Fruit fly (Drosophila melanogaster) whole organism, embryonic: ENCODE measurements around the gene CG44838.

Experiments
- ATbp ChIP-seq: fragments of 200-800 bp; sonication (Bioruptor generic); optimal IDR thresholded peaks from 2 replicates; lab custom pipeline; 2017; ENCODE audit warnings: missing biosample characterization, mild to moderate bottlenecking, missing genetic modification characterization, missing genetic modification reagents
- Abd-B ChIP-seq: fragments of 200-800 bp; sonication (Bioruptor generic); optimal IDR thresholded peaks from 2 replicates; lab custom pipeline; 2018; ENCODE audit warnings: missing biosample characterization, mild to moderate bottlenecking, missing genetic modification characterization, moderate library complexity
- C15 ChIP-seq: fragments of 200-800 bp; sonication (Bioruptor generic); IDR thresholded peaks from 3 replicates; pipeline ENCODE4 v1.3.6; 2022; ENCODE audit warnings: missing biosample characterization, missing genetic modification characterization
- CG10147 ChIP-seq: fragments of 200-800 bp; sonication (Bioruptor generic); optimal IDR thresholded peaks from 2 replicates; lab custom pipeline; 2019; ENCODE audit warnings: missing biosample characterization, mild to moderate bottlenecking, missing genetic modification characterization, moderate library complexity
- CG14441 ChIP-seq: fragments of 200-800 bp; sonication (Bioruptor generic); IDR thresholded peaks from 2 replicates; pipeline ENCODE4 v1.3.6; 2022; ENCODE audit warnings: missing biosample characterization, missing genetic modification characterization
- CG15479 ChIP-seq: fragments of 200-800 bp; sonication (Bioruptor generic); optimal IDR thresholded peaks from 3 replicates; lab custom pipeline; 2019; ENCODE audit warnings: missing biosample characterization, mild to moderate bottlenecking, missing genetic modification characterization, moderate library complexity
- CG16863 ChIP-seq: fragments of 200-800 bp; sonication (Bioruptor generic); optimal IDR thresholded peaks from 3 replicates; lab custom pipeline; 2016; ENCODE audit warnings: missing biosample characterization, missing genetic modification characterization
- CG17328 ChIP-seq: fragments of 200-800 bp; sonication (Bioruptor generic); IDR thresholded peaks from 2 replicates; pipeline ENCODE4 v1.3.6; 2022; ENCODE audit warnings: missing biosample characterization, missing genetic modification characterization
- CG17359 ChIP-seq: fragments of 200-800 bp; sonication (Bioruptor generic); optimal IDR thresholded peaks from 3 replicates; lab custom pipeline; 2018; ENCODE audit warnings: missing biosample characterization, mild to moderate bottlenecking, missing genetic modification characterization, moderate library complexity
- CG17912 ChIP-seq: fragments of 200-800 bp; sonication (Bioruptor generic); optimal IDR thresholded peaks from 2 replicates; lab custom pipeline; 2018; ENCODE audit warnings: missing biosample characterization, mild to moderate bottlenecking, missing genetic modification characterization
- CG18764 ChIP-seq: fragments of 200-800 bp; sonication (Bioruptor generic); optimal IDR thresholded peaks from 3 replicates; lab custom pipeline; 2016; ENCODE audit warnings: missing biosample characterization, missing genetic modification characterization
- CG2678 ChIP-seq: fragments of 200-800 bp; sonication (Bioruptor generic); optimal IDR thresholded peaks from 3 replicates; lab custom pipeline; 2019; ENCODE audit warnings: missing biosample characterization, mild to moderate bottlenecking, missing genetic modification characterization, moderate library complexity
- CG2889 ChIP-seq: fragments of 200-800 bp; sonication (Bioruptor generic); IDR thresholded peaks from 3 replicates; pipeline ENCODE4 v1.3.6; 2022; ENCODE audit warnings: missing biosample characterization, missing genetic modification characterization
- CG33213 ChIP-seq: fragments of 200-800 bp; sonication (Bioruptor generic); optimal IDR thresholded peaks from 3 replicates; lab custom pipeline; 2016; ENCODE audit warnings: missing biosample characterization, missing genetic modification characterization
- CG3838 ChIP-seq: fragments of 200-800 bp; sonication (Bioruptor generic); optimal IDR thresholded peaks from 3 replicates; lab custom pipeline; 2016; ENCODE audit warnings: missing biosample characterization, missing genetic modification characterization
- CG3847 ChIP-seq: fragments of 200-800 bp; sonication (Bioruptor generic); IDR thresholded peaks from 2 replicates; pipeline ENCODE4 v1.3.6; 2022; ENCODE audit warnings: missing biosample characterization, missing genetic modification characterization
- CG5245 ChIP-seq: fragments of 200-800 bp; sonication (Bioruptor generic); optimal IDR thresholded peaks from 3 replicates; lab custom pipeline; 2016; ENCODE audit warnings: missing biosample characterization, missing genetic modification characterization
- CG8478 ChIP-seq: fragments of >200 bp; optimal IDR thresholded peaks from 2 replicates; lab custom pipeline; 2018
- CG8944 ChIP-seq: fragments of 200-800 bp; sonication (Bioruptor generic); optimal IDR thresholded peaks from 3 replicates; lab custom pipeline; 2016; ENCODE audit warnings: missing biosample characterization, missing genetic modification characterization
- Chrac-16 ChIP-seq: fragments of 200-800 bp; sonication (Bioruptor generic); optimal IDR thresholded peaks from 3 replicates; lab custom pipeline; 2016; ENCODE audit warnings: missing biosample characterization, missing genetic modification characterization
- Dfd ChIP-seq, 2 experiments: fragments of >200 bp; optimal IDR thresholded peaks; 2 replicates each; lab custom pipeline; 2017; ENCODE audit warnings: missing biosample characterization in 2 of 2, missing genetic modification characterization in 2 of 2
- Dll ChIP-seq: fragments of 200-800 bp; sonication (Bioruptor generic); IDR thresholded peaks from 4 replicates; pipeline ENCODE4 v1.3.6; 2022; ENCODE audit warnings: missing biosample characterization, missing genetic modification characterization; ENCODE audit not compliant: partially characterized antibody
- GATAe ChIP-seq: fragments of 200-800 bp; sonication (Bioruptor generic); conservative IDR thresholded peaks from 2 replicates; pipeline ENCODE4 v1.3.6; 2022; ENCODE audit warnings: missing biosample characterization, missing genetic modification characterization
- Hand ChIP-seq: fragments of 200-800 bp; sonication (Bioruptor generic); optimal IDR thresholded peaks from 2 replicates; lab custom pipeline; 2017; ENCODE audit warnings: mild to moderate bottlenecking, missing biosample characterization, missing genetic modification reagents, missing genetic modification characterization
- Hr3 ChIP-seq: fragments of 200-800 bp; sonication (Bioruptor generic); optimal IDR thresholded peaks from 3 replicates; lab custom pipeline; 2016; ENCODE audit warnings: missing biosample characterization, missing genetic modification characterization
- NFAT ChIP-seq: fragments of 200-800 bp; sonication (Bioruptor generic); IDR thresholded peaks from 2 replicates; pipeline ENCODE4 v1.3.6; 2022; ENCODE audit warnings: missing biosample characterization, missing genetic modification characterization
- NfI ChIP-seq: fragments of 200-800 bp; sonication (Bioruptor generic); optimal IDR thresholded peaks from 3 replicates; lab custom pipeline; 2018; ENCODE audit warnings: missing biosample characterization, mild to moderate bottlenecking, missing genetic modification characterization, moderate library complexity
- Spps ChIP-seq: fragments of 200-800 bp; sonication (Bioruptor generic); optimal IDR thresholded peaks from 2 replicates; lab custom pipeline; 2018; ENCODE audit warnings: missing biosample characterization, mild to moderate bottlenecking, missing genetic modification characterization
- Tbp ChIP-seq: fragments of >200 bp; optimal IDR thresholded peaks from 2 replicates; lab custom pipeline; 2018; ENCODE audit warnings: missing biosample characterization, missing genetic modification characterization
- Xrp1 ChIP-seq: fragments of 200-800 bp; sonication (Bioruptor generic); IDR thresholded peaks from 2 replicates; pipeline ENCODE4 v1.3.6; 2022; ENCODE audit warnings: missing biosample characterization, missing genetic modification characterization
- aop ChIP-seq: fragments of 200-800 bp; sonication (Bioruptor generic); IDR thresholded peaks from 2 replicates; pipeline ENCODE4 v1.3.6; 2022; ENCODE audit warnings: missing biosample characterization, missing genetic modification characterization
- bab2 ChIP-seq: fragments of 200-800 bp; sonication (Bioruptor generic); optimal IDR thresholded peaks from 2 replicates; lab custom pipeline; 2016; ENCODE audit warnings: missing biosample characterization, missing genetic modification characterization
- bigmax ChIP-seq: fragments of 200-800 bp; sonication (Bioruptor generic); optimal IDR thresholded peaks from 2 replicates; lab custom pipeline; 2018; ENCODE audit warnings: missing biosample characterization, mild to moderate bottlenecking, missing genetic modification characterization
- bowl ChIP-seq: fragments of 200-800 bp; sonication (Bioruptor generic); IDR thresholded peaks from 2 replicates; pipeline ENCODE4 v1.3.6; 2022; ENCODE audit warnings: missing biosample characterization, missing genetic modification characterization
- cg ChIP-seq: fragments of 200-800 bp; sonication (Bioruptor generic); optimal IDR thresholded peaks from 3 replicates; lab custom pipeline; 2019; ENCODE audit warnings: missing biosample characterization, mild to moderate bottlenecking, missing genetic modification characterization, moderate library complexity
- disco-r ChIP-seq: fragments of 200-800 bp; sonication (Bioruptor generic); optimal IDR thresholded peaks from 2 replicates; lab custom pipeline; 2016; ENCODE audit warnings: missing biosample characterization, missing genetic modification characterization
- fru ChIP-seq: fragments of >200 bp; optimal IDR thresholded peaks from 2 replicates; lab custom pipeline; 2017
- gcm2 ChIP-seq: fragments of 200-800 bp; sonication (Bioruptor generic); optimal IDR thresholded peaks from 2 replicates; lab custom pipeline; 2016; ENCODE audit warnings: missing biosample characterization, missing genetic modification characterization
- gro ChIP-seq: fragments of 200-800 bp; sonication (Bioruptor generic); optimal IDR thresholded peaks from 2 replicates; lab custom pipeline; 2016; ENCODE audit warnings: missing biosample characterization, missing genetic modification characterization
- gsb ChIP-seq: fragments of 200-800 bp; sonication (Bioruptor generic); IDR thresholded peaks from 2 replicates; pipeline ENCODE4 v1.3.6; 2022; ENCODE audit warnings: missing biosample characterization, missing genetic modification characterization
- jumu ChIP-seq: fragments of 200-800 bp; sonication (Bioruptor generic); optimal IDR thresholded peaks from 3 replicates; lab custom pipeline; 2016; ENCODE audit warnings: missing biosample characterization, missing genetic modification characterization
- lab ChIP-seq: fragments of 200-800 bp; sonication (Bioruptor generic); optimal IDR thresholded peaks from 3 replicates; lab custom pipeline; 2017; ENCODE audit warnings: missing biosample characterization, missing genetic modification characterization, mild to moderate bottlenecking, moderate library complexity, missing genetic modification reagents
- maf-S ChIP-seq: fragments of 200-800 bp; sonication (Bioruptor generic); optimal IDR thresholded peaks from 2 replicates; lab custom pipeline; 2016; ENCODE audit warnings: missing biosample characterization, missing genetic modification characterization
- mam ChIP-seq: fragments of 200-800 bp; sonication (Bioruptor generic); optimal IDR thresholded peaks from 3 replicates; lab custom pipeline; 2016; ENCODE audit warnings: missing biosample characterization, missing genetic modification characterization
- oc ChIP-seq: fragments of 200-800 bp; sonication (Bioruptor generic); optimal IDR thresholded peaks from 2 replicates; lab custom pipeline; 2018; ENCODE audit warnings: missing biosample characterization, mild to moderate bottlenecking, missing genetic modification characterization, moderate library complexity
- pb ChIP-seq: fragments of 200-800 bp; sonication (Bioruptor generic); optimal IDR thresholded peaks from 3 replicates; lab custom pipeline; 2016; ENCODE audit warnings: missing biosample characterization, missing genetic modification characterization
- phol ChIP-seq: fragments of 200-800 bp; sonication (Bioruptor generic); optimal IDR thresholded peaks from 3 replicates; lab custom pipeline; 2018; ENCODE audit warnings: missing biosample characterization, mild to moderate bottlenecking, missing genetic modification characterization, moderate library complexity
- sima ChIP-seq: fragments of 200-800 bp; sonication (Bioruptor generic); optimal IDR thresholded peaks from 2 replicates; lab custom pipeline; 2016; ENCODE audit warnings: missing biosample characterization, missing genetic modification characterization
- sisA ChIP-seq: fragments of 200-800 bp; sonication (Bioruptor generic); IDR thresholded peaks from 2 replicates; pipeline ENCODE4 v1.3.6; 2022; ENCODE audit warnings: missing biosample characterization, missing genetic modification characterization
- sob ChIP-seq: fragments of 200-800 bp; sonication (Bioruptor generic); IDR thresholded peaks from 2 replicates; pipeline ENCODE4 v1.3.6; 2022; ENCODE audit warnings: missing biosample characterization, missing genetic modification characterization
- stwl ChIP-seq: fragments of 200-800 bp; sonication (Bioruptor generic); optimal IDR thresholded peaks from 3 replicates; lab custom pipeline; 2018; ENCODE audit warnings: missing biosample characterization, mild to moderate bottlenecking, missing genetic modification characterization, moderate library complexity
- tap ChIP-seq: fragments of 200-800 bp; optimal IDR thresholded peaks from 3 replicates; lab custom pipeline; 2019; ENCODE audit warnings: missing biosample characterization, mild to moderate bottlenecking, missing genetic modification characterization, moderate library complexity

CG44838 gene

DNA sequence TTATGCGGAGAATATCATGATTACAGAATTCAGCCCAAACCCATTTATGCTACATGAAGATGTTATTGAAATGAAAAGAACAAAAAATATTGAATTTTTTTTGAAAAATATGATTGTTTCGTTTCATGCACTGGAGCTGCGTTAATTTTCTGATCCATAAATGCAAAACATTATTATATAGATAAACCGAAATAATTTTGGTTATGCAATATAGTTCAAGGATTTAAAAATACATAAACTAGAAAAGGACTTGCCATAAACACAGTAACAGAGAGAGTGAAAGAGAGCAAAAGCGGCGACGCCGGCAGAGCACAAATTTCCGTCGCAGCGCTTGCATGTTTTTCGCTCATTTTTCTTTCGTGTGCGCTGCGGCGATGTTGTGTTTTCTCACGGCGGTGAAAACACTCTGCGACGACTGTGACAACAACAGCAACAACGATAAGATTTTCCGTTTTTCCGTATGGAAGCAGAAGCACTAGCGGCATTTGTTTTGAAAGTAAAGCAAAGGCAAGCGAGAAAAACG is 1.5 kb downstream of the CG44838 start (continued):
- TF ChIP-seq CG17328 (peak; percentile 79), fru (no peak), Xrp1 (GFP tag; lab: Robert Waterston, UW) (peak; percentile 89), lab (GFP tag; lab: Kevin White, UChicago) (peak; percentile 91), bab2 (GFP tag; lab: Kevin White, UChicago) (peak; percentile 63), CG2678 (tag; lab: Kevin White, UChicago) (peak; percentile 96), Hr3 (peak; percentile 63), Tbp (no peak), CG33213 (peak; percentile 49), gsb (GFP tag; lab: Robert Waterston, UW) (no peak), ATbp (GFP tag; lab: Kevin White, UChicago) (peak; percentile 90), bigmax (GFP tag; lab: Kevin White, UChicago) (no peak), NfI (GFP tag; lab: Kevin White, UChicago) (peak; percentile 81), CG17912 (GFP tag; lab: Kevin White, UChicago) (no peak), mam (GFP tag; lab: Kevin White, UChicago) (peak; percentile 63), CG3847 (GFP tag; lab: Robert Waterston, UW) (peak; percentile 58; the same call in 1 of the 2 replicates), stwl (tag; lab: Kevin White, UChicago) (peak; percentile 12), maf-S (GFP tag; lab: Kevin White, UChicago) (peak; percentile 84), bowl (no peak), sob (GFP tag; lab: Robert Waterston, UW) (peak; percentile 74), disco-r (peak; percentile 59), phol (peak; percentile 98), sima (no peak), oc (tag; lab: Kevin White, UChicago) (peak; percentile 79), CG8944 (GFP tag; lab: Kevin White, UChicago) (peak; percentile 51), sisA (GFP tag; lab: Robert Waterston, UW) (peak; percentile 48; the same call in 1 of the 2 replicates), C15 (no peak), CG10147 (GFP tag; lab: Kevin White, UChicago) (peak; percentile 93), Dfd (GFP tag; optimal IDR thresholded peaks at IDR 0.05; lab: Kevin White, UChicago) (no peak), CG17359 (tag; lab: Kevin White, UChicago) (peak; percentile 93), CG14441 (GFP tag; lab: Robert Waterston, UW) (peak; percentile 42; the same call in 1 of the 2 replicates), CG8478 (lab: Kevin White, UChicago) (no peak), Hand (GFP tag; lab: Kevin White, UChicago) (peak; percentile 85), CG2889 (GFP tag; lab: Robert Waterston, UW) (no peak), tap (tag; lab: Kevin White, UChicago) (peak; percentile 86), pb (peak; percentile 40), NFAT (GFP tag; lab: Robert Waterston, UW) (peak; percentile 9; the same call in 1 of the 2 replicates), CG15479 (GFP tag; lab: Kevin White, UChicago) (peak; percentile 76), Chrac-16 (GFP tag; lab: Kevin White, UChicago) (peak; percentile 65), cg (GFP tag; lab: Kevin White, UChicago) (no peak), GATAe (GFP tag; lab: Robert Waterston, UW) (no peak), CG5245 (GFP tag; lab: Kevin White, UChicago) (peak; percentile 48), gcm2 (GFP tag; lab: Kevin White, UChicago) (peak; percentile 47), Spps (tag; lab: Kevin White, UChicago) (peak; percentile 91), aop (GFP tag; lab: Robert Waterston, UW) (no peak), jumu (GFP tag; lab: Kevin White, UChicago) (peak; percentile 44), Abd-B (GFP tag; lab: Kevin White, UChicago) (peak; percentile 59), gro (GFP tag; lab: Kevin White, UChicago) (peak; percentile 76), Dll (GFP tag; lab: Robert Waterston, UW) (peak; percentile 32; the same call in 1 of the 4 replicates), CG16863 (GFP tag; lab: Kevin White, UChicago) (peak; percentile 71), CG18764 (peak; percentile 79), CG3838 (GFP tag; lab: Kevin White, UChicago) (peak; percentile 24)
